Worm (Caenorhabditis elegans) whole organism, L2 larva: Measurements from ENCODE around the gene T05A7.1.
"Not testable (repeated sequence)": the region's sequence is repeated elsewhere in the genome, so short reads cannot be mapped to it uniquely, and the experiment has no call there.

Experiments
- C34F6.9 ChIP-seq: fragments of 150-350 bp; optimal IDR thresholded peaks from 2 replicates; lab custom pipeline; 2014; ENCODE audit warnings: missing biosample characterization, missing genetic modification characterization
- F13H6.1 ChIP-seq: sonication (generic microtip); optimal IDR thresholded peaks from 2 replicates; lab custom pipeline; 2016; ENCODE audit warnings: missing genetic modification characterization, missing compliant biosample characterization
- Y55F3AM.14 ChIP-seq: fragments of 200-800 bp; sonication (Bioruptor generic); optimal IDR thresholded peaks from 2 replicates; lab custom pipeline; 2018; ENCODE audit warnings: mild to moderate bottlenecking, missing genetic modification characterization, missing compliant biosample characterization
- alr-1 ChIP-seq: fragments of 150-350 bp; optimal IDR thresholded peaks from 2 replicates; lab custom pipeline; 2014; ENCODE audit warnings: missing biosample characterization, missing genetic modification characterization
- aly-2 ChIP-seq: fragments of 150-350 bp; optimal IDR thresholded peaks from 2 replicates; lab custom pipeline; 2014; ENCODE audit warnings: missing biosample characterization, missing genetic modification characterization
- ama-1 ChIP-seq: fragments of 150-350 bp; optimal IDR thresholded peaks from 2 replicates; lab custom pipeline; 2018; ENCODE audit warnings: inconsistent platforms
- ceh-16 ChIP-seq: fragments of 150-350 bp; optimal IDR thresholded peaks from 2 replicates; lab custom pipeline; 2014; ENCODE audit warnings: missing biosample characterization, missing genetic modification characterization
- ceh-82 ChIP-seq: fragments of 150-350 bp; optimal IDR thresholded peaks from 2 replicates; lab custom pipeline; 2014; ENCODE audit warnings: missing biosample characterization, missing genetic modification characterization
- crh-2 ChIP-seq: sonication (generic microtip); optimal IDR thresholded peaks from 2 replicates; lab custom pipeline; 2017; ENCODE audit warnings: missing biosample characterization, missing genetic modification characterization
- dmd-4 ChIP-seq: sonication (generic microtip); optimal IDR thresholded peaks from 2 replicates; lab custom pipeline; 2017; ENCODE audit warnings: missing biosample characterization, missing genetic modification characterization
- egl-27 ChIP-seq: sonication (generic microtip); optimal IDR thresholded peaks from 3 replicates; lab custom pipeline; 2017; ENCODE audit warnings: missing biosample characterization, missing genetic modification reagents, missing genetic modification characterization
- elt-1 ChIP-seq: fragments of 150-350 bp; optimal IDR thresholded peaks from 2 replicates; lab custom pipeline; 2014; ENCODE audit warnings: missing biosample characterization, missing genetic modification characterization
- elt-3 ChIP-seq: sonication (generic microtip); optimal IDR thresholded peaks from 2 replicates; lab custom pipeline; 2017; ENCODE audit warnings: missing biosample characterization, missing genetic modification characterization
- gmeb-1 ChIP-seq: fragments of 150-350 bp; optimal IDR thresholded peaks from 2 replicates; lab custom pipeline; 2014; ENCODE audit warnings: missing biosample characterization, missing genetic modification characterization
- lin-11 ChIP-seq: fragments of 150-350 bp; sonication (generic microtip); optimal IDR thresholded peaks from 2 replicates; lab custom pipeline; 2014; ENCODE audit warnings: missing biosample characterization, missing genetic modification characterization, inconsistent platforms, mixed read lengths
- lin-13 ChIP-seq: fragments of 150-350 bp; optimal IDR thresholded peaks from 2 replicates; lab custom pipeline; 2014; ENCODE audit warnings: missing biosample characterization, missing genetic modification reagents, missing genetic modification characterization
- lin-39 ChIP-seq: fragments of 150-350 bp; optimal IDR thresholded peaks from 2 replicates; lab custom pipeline; 2014; ENCODE audit warnings: missing biosample characterization, missing genetic modification reagents, missing genetic modification characterization
- lsy-2 ChIP-seq, 2 experiments: fragments of 150-350 bp in 1 of 2; sonication (generic microtip) in 1 of 2; optimal IDR thresholded peaks; 2 replicates each; lab custom pipeline; 2014 to 2017; ENCODE audit warnings: missing biosample characterization in 2 of 2, missing genetic modification characterization in 2 of 2
- mab-5 ChIP-seq: fragments of 150-350 bp; optimal IDR thresholded peaks from 2 replicates; lab custom pipeline; 2014; ENCODE audit warnings: missing biosample characterization, missing genetic modification characterization
- mbf-1 ChIP-seq: sonication (generic microtip); optimal IDR thresholded peaks from 2 replicates; lab custom pipeline; 2017; ENCODE audit warnings: missing biosample characterization, missing genetic modification characterization
- mdl-1 ChIP-seq, 2 experiments: fragments of 150-350 bp in 1 of 2; sonication (generic microtip) in 1 of 2; optimal IDR thresholded peaks; 2 replicates each; lab custom pipeline; 2017; ENCODE audit warnings: missing biosample characterization in 2 of 2, missing genetic modification characterization in 2 of 2
- nhr-11 ChIP-seq: fragments of 150-350 bp; optimal IDR thresholded peaks from 2 replicates; lab custom pipeline; 2014; ENCODE audit warnings: missing biosample characterization, missing genetic modification characterization
- nhr-12 ChIP-seq: fragments of 150-350 bp; optimal IDR thresholded peaks from 2 replicates; lab custom pipeline; 2014; ENCODE audit warnings: missing biosample characterization, missing genetic modification characterization
- nhr-129 ChIP-seq: fragments of 150-350 bp; optimal IDR thresholded peaks from 2 replicates; lab custom pipeline; 2014; ENCODE audit warnings: missing biosample characterization, missing genetic modification characterization
- nhr-21 ChIP-seq: fragments of 150-350 bp; optimal IDR thresholded peaks from 2 replicates; lab custom pipeline; 2014; ENCODE audit warnings: missing biosample characterization, missing genetic modification characterization
- nhr-23 ChIP-seq: fragments of 150-350 bp; optimal IDR thresholded peaks from 2 replicates; lab custom pipeline; 2014; ENCODE audit warnings: missing biosample characterization, missing genetic modification reagents, missing genetic modification characterization
- nhr-237 ChIP-seq: fragments of 150-350 bp; optimal IDR thresholded peaks from 2 replicates; lab custom pipeline; 2014; ENCODE audit warnings: missing biosample characterization, missing genetic modification characterization
- nhr-25 ChIP-seq: fragments of 150-350 bp; sonication (generic microtip); optimal IDR thresholded peaks from 3 replicates; lab custom pipeline; 2014; ENCODE audit warnings: missing biosample characterization, missing genetic modification characterization
- nhr-6 ChIP-seq: fragments of 150-350 bp; optimal IDR thresholded peaks from 2 replicates; lab custom pipeline; 2014; ENCODE audit warnings: missing biosample characterization, missing genetic modification characterization
- nhr-77 ChIP-seq: fragments of 150-350 bp; optimal IDR thresholded peaks from 2 replicates; lab custom pipeline; 2014; ENCODE audit warnings: missing biosample characterization, missing genetic modification characterization
- peb-1 ChIP-seq: fragments of 150-350 bp; optimal IDR thresholded peaks from 2 replicates; lab custom pipeline; 2014; ENCODE audit warnings: missing biosample characterization, missing genetic modification characterization
- sem-4 ChIP-seq: fragments of 150-350 bp; optimal IDR thresholded peaks from 2 replicates; lab custom pipeline; 2014; ENCODE audit warnings: missing biosample characterization, missing genetic modification reagents, missing genetic modification characterization
- sma-3 ChIP-seq: sonication (generic microtip); optimal IDR thresholded peaks from 2 replicates; lab custom pipeline; 2016; ENCODE audit warnings: missing genetic modification reagents, missing genetic modification characterization, missing compliant biosample characterization
- sma-9 ChIP-seq, 2 experiments: fragments of 150-350 bp in 1 of 2; sonication (generic microtip) in 1 of 2; optimal IDR thresholded peaks; 2 replicates each; lab custom pipeline; 2014 to 2016; ENCODE audit warnings: missing genetic modification characterization in 2 of 2, mild to moderate bottlenecking in 1 of 2, missing biosample characterization in 1 of 2, missing compliant biosample characterization in 1 of 2, missing genetic modification reagents in 1 of 2, moderate library complexity in 1 of 2
- snpc-4 ChIP-seq: fragments of 150-350 bp; optimal IDR thresholded peaks from 2 replicates; lab custom pipeline; 2014; ENCODE audit warnings: missing biosample characterization, missing genetic modification characterization
- unc-39 ChIP-seq: fragments of 150-350 bp; optimal IDR thresholded peaks from 2 replicates; lab custom pipeline; 2014; ENCODE audit warnings: missing biosample characterization, missing genetic modification characterization
- unc-55 ChIP-seq: fragments of 150-350 bp; sonication (generic microtip); optimal IDR thresholded peaks from 3 replicates; lab custom pipeline; 2014; ENCODE audit warnings: missing biosample characterization, missing genetic modification reagents, missing genetic modification characterization
- unc-62 ChIP-seq: fragments of 150-350 bp; optimal IDR thresholded peaks from 2 replicates; lab custom pipeline; 2014; ENCODE audit warnings: missing biosample characterization, missing genetic modification reagents, missing genetic modification characterization
- zag-1 ChIP-seq: fragments of 150-350 bp; optimal IDR thresholded peaks from 2 replicates; lab custom pipeline; 2014; ENCODE audit warnings: missing biosample characterization, missing genetic modification characterization
- ztf-11 ChIP-seq: sonication (generic microtip); optimal IDR thresholded peaks from 2 replicates; lab custom pipeline; 2017; ENCODE audit warnings: missing biosample characterization, missing genetic modification characterization

T05A7.1 gene

ce11 chrII:4698266-4698771, 20.3 kb downstream of the T05A7.1 start, which contains the start of the genes rpn-5 and scc-1 (continued):
- TF ChIP-seq nhr-21 (tag; lab: Kevin White, UChicago) (peak; percentile 70), lin-11 (tag; lab: Kevin White, UChicago) (peak; percentile 53), alr-1 (tag; lab: Kevin White, UChicago) (no peak), sma-9 (GFP tag; optimal IDR thresholded peaks at IDR 0.05; lab: Kevin White, UChicago) (peak; percentile 71), sma-9 (tag; optimal IDR thresholded peaks at IDR 0.05; lab: Kevin White, UChicago) (no peak)

ce11 chrII:4701482-4702119, 23.6 kb downstream of the T05A7.1 start, which contains the start of gene unc-85:
Gene unc-85, plus strand, starts transcription at chrII:4702069.
- TF ChIP-seq sma-9 (GFP tag; optimal IDR thresholded peaks at IDR 0.05; lab: Kevin White, UChicago) = peak; percentile 22
- TF ChIP-seq sma-9 (tag; optimal IDR thresholded peaks at IDR 0.05; lab: Kevin White, UChicago) = not testable (repeated sequence)
- TF ChIP-seq lin-13 (GFP tag; lab: Kevin White, UChicago) = peak; percentile 65
- peak; percentile 78 for TF ChIP-seq sma-3
- peak; percentile 22 for TF ChIP-seq nhr-6 (tag; lab: Kevin White, UChicago)
- TF ChIP-seq mdl-1 (tag; optimal IDR thresholded peaks at IDR 0.05; lab: Kevin White, UChicago) = peak in 1 of 2 experiments; percentile 44
- TF ChIP-seq nhr-21 (tag; lab: Kevin White, UChicago) = peak; percentile 17
- TF ChIP-seq nhr-129 (tag; lab: Kevin White, UChicago) = peak; percentile 71
- TF ChIP-seq nhr-25 (tag; lab: Kevin White, UChicago) = peak; percentile 69
- TF ChIP-seq lsy-2 (tag; optimal IDR thresholded peaks at IDR 0.05; lab: Kevin White, UChicago) = peak; percentile 66 to 89
- TF ChIP-seq unc-55 = peak; percentile 69
- peak; percentile 62 for TF ChIP-seq C34F6.9 (tag; lab: Kevin White, UChicago)
- peak; percentile 73 for TF ChIP-seq crh-2 (tag; lab: Kevin White, UChicago)
- TF ChIP-seq F13H6.1 (tag; lab: Kevin White, UChicago) = peak; percentile 80
- peak; percentile 23 for TF ChIP-seq lin-11 (tag; lab: Kevin White, UChicago)
- TF ChIP-seq gmeb-1 (tag; lab: Kevin White, UChicago) = peak; percentile 58

ce11 chrII:4703011-4703410, 25.0 kb downstream of the T05A7.1 start:
- no peak for TF ChIP-seq mab-5 (tag; lab: Kevin White, UChicago)
- no peak for TF ChIP-seq ama-1 (lab: Kevin White, UChicago)
- no peak for TF ChIP-seq nhr-237 (tag; lab: Kevin White, UChicago)
- TF ChIP-seq lin-39 = no peak
- TF ChIP-seq egl-27 (tag; lab: Kevin White, UChicago) = no peak
- TF ChIP-seq Y55F3AM.14 = no peak
- TF ChIP-seq elt-3 = no peak
- TF ChIP-seq nhr-11 (tag; lab: Kevin White, UChicago) = no peak
- TF ChIP-seq unc-39 = no peak
- TF ChIP-seq mbf-1 (tag; lab: Kevin White, UChicago) = no peak
- TF ChIP-seq elt-1 (tag; lab: Kevin White, UChicago) = no peak
- no peak for TF ChIP-seq sma-3
- no peak for TF ChIP-seq sma-9 (GFP tag; optimal IDR thresholded peaks at IDR 0.05; lab: Kevin White, UChicago)
- no peak for TF ChIP-seq sma-9 (tag; optimal IDR thresholded peaks at IDR 0.05; lab: Kevin White, UChicago)
- TF ChIP-seq lin-13 (GFP tag; lab: Kevin White, UChicago) = no peak
- no peak for TF ChIP-seq sem-4
- no peak for TF ChIP-seq dmd-4 (tag; lab: Kevin White, UChicago)
- TF ChIP-seq zag-1 (tag; lab: Kevin White, UChicago) = no peak
- no peak for TF ChIP-seq F13H6.1 (tag; lab: Kevin White, UChicago)

ce11 chrII:4706359-4706871, 28.4 kb downstream of the T05A7.1 start, which contains the start of the genes F10G7.9 and tsn-1:
Gene F10G7.9, minus strand, starts transcription at chrII:4706485.
Gene tsn-1, plus strand, starts transcription at chrII:4706821.
- TF ChIP-seq ceh-82 (no peak), nhr-23 (no peak), ztf-11 (tag; lab: Kevin White, UChicago) (no peak), unc-62 (GFP tag; lab: Kevin White, UChicago) (no peak), peb-1 (tag; lab: Kevin White, UChicago) (no peak), crh-2 (tag; lab: Kevin White, UChicago) (peak; percentile 52), lsy-2 (tag; optimal IDR thresholded peaks at IDR 0.05; lab: Kevin White, UChicago) (peak; percentile 86 to 97), C34F6.9 (tag; lab: Kevin White, UChicago) (peak; percentile 82), mdl-1 (tag; optimal IDR thresholded peaks at IDR 0.05; lab: Kevin White, UChicago) (no peak), zag-1 (tag; lab: Kevin White, UChicago) (no peak), ceh-16 (tag; lab: Kevin White, UChicago) (no peak), sma-9 (GFP tag; optimal IDR thresholded peaks at IDR 0.05; lab: Kevin White, UChicago) (peak; percentile 22), sma-9 (tag; optimal IDR thresholded peaks at IDR 0.05; lab: Kevin White, UChicago) (no peak), mbf-1 (tag; lab: Kevin White, UChicago) (no peak), alr-1 (tag; lab: Kevin White, UChicago) (no peak), nhr-237 (tag; lab: Kevin White, UChicago) (no peak), Y55F3AM.14 (no peak), aly-2 (tag; lab: Kevin White, UChicago) (no peak), snpc-4 (no peak), sma-3 (peak; percentile 47), sem-4 (no peak), unc-39 (no peak), egl-27 (tag; lab: Kevin White, UChicago) (peak; percentile 23), nhr-77 (no peak), gmeb-1 (tag; lab: Kevin White, UChicago) (peak; percentile 69), mab-5 (tag; lab: Kevin White, UChicago) (no peak), nhr-129 (tag; lab: Kevin White, UChicago) (peak; percentile 29), nhr-11 (tag; lab: Kevin White, UChicago) (no peak), nhr-12 (tag; lab: Kevin White, UChicago) (no peak), nhr-21 (tag; lab: Kevin White, UChicago) (peak; percentile 7), nhr-6 (tag; lab: Kevin White, UChicago) (no peak), nhr-25 (tag; lab: Kevin White, UChicago) (peak; percentile 41)
